Fruit fly (Drosophila melanogaster) whole organism, embryonic: Measurements from ENCODE around the gene nAChRalpha6.

ENCODE experiments used
- Antp ChIP-seq: fragments of 200-800 bp; sonication (Bioruptor generic); optimal IDR thresholded peaks from 3 replicates; lab custom pipeline; 2016; ENCODE audit warnings: missing biosample characterization, missing genetic modification characterization
- Atf-2 ChIP-seq: fragments of 200-800 bp; sonication (Bioruptor generic); optimal IDR thresholded peaks from 2 replicates; lab custom pipeline; 2016; ENCODE audit warnings: missing biosample characterization, missing genetic modification characterization
- Awh ChIP-seq: fragments of 200-800 bp; sonication (Bioruptor generic); IDR thresholded peaks from 2 replicates; pipeline ENCODE4, ENCODE4 v1.3.6; 2022; ENCODE audit warnings: missing biosample characterization, missing genetic modification characterization
- CG10462 ChIP-seq: fragments of 200-800 bp; sonication (Bioruptor generic); optimal IDR thresholded peaks from 2 replicates; lab custom pipeline; 2016; ENCODE audit warnings: missing biosample characterization, missing genetic modification characterization
- CG10654 ChIP-seq: fragments of 200-800 bp; sonication (Bioruptor generic); optimal IDR thresholded peaks from 2 replicates; lab custom pipeline; 2016; ENCODE audit warnings: missing biosample characterization, missing genetic modification characterization
- CG11085 ChIP-seq: fragments of 200-800 bp; sonication (Bioruptor generic); IDR thresholded peaks from 2 replicates; pipeline ENCODE4 v1.3.6; 2022; ENCODE audit warnings: missing biosample characterization, missing genetic modification characterization
- CG11696 ChIP-seq: fragments of 200-800 bp; sonication (Bioruptor generic); IDR thresholded peaks from 2 replicates; pipeline ENCODE4 v1.3.6; 2022; ENCODE audit warnings: missing biosample characterization, missing genetic modification characterization
- CG12104 ChIP-seq: fragments of 200-800 bp; sonication (Bioruptor generic); optimal IDR thresholded peaks from 3 replicates; lab custom pipeline; 2016; ENCODE audit warnings: missing biosample characterization, missing genetic modification characterization
- CG1603 ChIP-seq: fragments of 200-800 bp; sonication (Bioruptor generic); optimal IDR thresholded peaks from 2 replicates; lab custom pipeline; 2019; ENCODE audit warnings: missing biosample characterization, mild to moderate bottlenecking, missing genetic modification characterization, moderate library complexity
- CG17361 ChIP-seq: fragments of 200-800 bp; sonication (Bioruptor generic); IDR thresholded peaks from 3 replicates; pipeline ENCODE4 v1.3.6; 2022; ENCODE audit warnings: missing biosample characterization, missing genetic modification characterization
- CG30403 ChIP-seq: fragments of 200-800 bp; sonication (Bioruptor generic); optimal IDR thresholded peaks from 3 replicates; lab custom pipeline; 2016; ENCODE audit warnings: missing biosample characterization, missing genetic modification characterization
- CG34376 ChIP-seq: fragments of 200-800 bp; sonication (Bioruptor generic); optimal IDR thresholded peaks from 2 replicates; lab custom pipeline; 2018; ENCODE audit warnings: missing biosample characterization, mild to moderate bottlenecking, missing genetic modification characterization
- CG6765 ChIP-seq: fragments of 200-800 bp; sonication (Bioruptor generic); optimal IDR thresholded peaks from 3 replicates; lab custom pipeline; 2017; ENCODE audit warnings: missing biosample characterization, mild to moderate bottlenecking, missing genetic modification characterization
- Dbx ChIP-seq: fragments of 200-800 bp; sonication (Bioruptor generic); IDR thresholded peaks from 3 replicates; pipeline ENCODE4 v1.3.6; 2022; ENCODE audit warnings: missing biosample characterization, missing genetic modification characterization
- Ets65A ChIP-seq: fragments of 200-800 bp; sonication (Bioruptor generic); peaks from one replicate; lab custom pipeline; 2016; ENCODE audit warnings: missing biosample characterization, missing genetic modification characterization
- Gug ChIP-seq: fragments of 200-800 bp; sonication (Bioruptor generic); IDR thresholded peaks from 4 replicates; pipeline ENCODE4 v1.3.6; 2022; ENCODE audit warnings: missing biosample characterization, missing genetic modification characterization
- Hr78 ChIP-seq, 2 experiments: fragments of 200-800 bp in 1 of 2; fragments of >200 bp in 1 of 2; sonication (Bioruptor generic) in 1 of 2; optimal IDR thresholded peaks; 2 replicates each; lab custom pipeline; 2017 to 2019; ENCODE audit warnings: missing biosample characterization in 2 of 2, missing genetic modification characterization in 2 of 2, mild to moderate bottlenecking in 1 of 2, moderate library complexity in 1 of 2
- Jarid2 ChIP-seq: fragments of 200-800 bp; sonication (Bioruptor generic); optimal IDR thresholded peaks from 3 replicates; lab custom pipeline; 2017; ENCODE audit warnings: mild to moderate bottlenecking, missing biosample characterization, missing genetic modification reagents, missing genetic modification characterization
- MTF-1 ChIP-seq: fragments of 200-800 bp; sonication (Bioruptor generic); optimal IDR thresholded peaks from 2 replicates; lab custom pipeline; 2018; ENCODE audit warnings: missing biosample characterization, mild to moderate bottlenecking, missing genetic modification characterization, borderline replicate concordance
- Neu2 ChIP-seq: fragments of 200-800 bp; sonication (Bioruptor generic); optimal IDR thresholded peaks from 3 replicates; lab custom pipeline; 2016; ENCODE audit warnings: missing biosample characterization, missing genetic modification characterization, borderline replicate concordance
- Nf-YC ChIP-seq: fragments of 200-800 bp; optimal IDR thresholded peaks from 3 replicates; lab custom pipeline; 2019; ENCODE audit warnings: missing biosample characterization, mild to moderate bottlenecking, missing genetic modification characterization, moderate library complexity
- Pdp1 ChIP-seq, 2 experiments: fragments of 200-800 bp; sonication (Bioruptor generic); optimal IDR thresholded peaks; 3 replicates each; lab custom pipeline; 2016; ENCODE audit warnings: missing biosample characterization in 2 of 2, missing genetic modification characterization in 2 of 2, mild to moderate bottlenecking in 1 of 2, moderate library complexity in 1 of 2
- Spps ChIP-seq: fragments of 200-800 bp; sonication (Bioruptor generic); optimal IDR thresholded peaks from 2 replicates; lab custom pipeline; 2018; ENCODE audit warnings: missing biosample characterization, mild to moderate bottlenecking, missing genetic modification characterization
- Sry-δ ChIP-seq: fragments of 200-800 bp; sonication (Bioruptor generic); optimal IDR thresholded peaks from 2 replicates; lab custom pipeline; 2016; ENCODE audit warnings: missing biosample characterization, missing genetic modification characterization
- ase ChIP-seq: fragments of 200-800 bp; sonication (Bioruptor generic); IDR thresholded peaks from 3 replicates; pipeline ENCODE4 v1.3.6; 2022; ENCODE audit warnings: missing biosample characterization, missing genetic modification characterization
- chm ChIP-seq: fragments of 200-800 bp; sonication (Bioruptor generic); IDR thresholded peaks from 2 replicates; pipeline ENCODE4 v1.3.6; 2022; ENCODE audit warnings: missing biosample characterization, missing genetic modification characterization
- crc ChIP-seq: fragments of 200-800 bp; sonication (Bioruptor generic); optimal IDR thresholded peaks from 2 replicates; lab custom pipeline; 2016; ENCODE audit warnings: missing biosample characterization, missing genetic modification characterization
- danr ChIP-seq: fragments of 200-800 bp; sonication (Bioruptor generic); IDR thresholded peaks from 2 replicates; pipeline ENCODE4 v1.3.6; 2022; ENCODE audit warnings: missing biosample characterization, missing genetic modification characterization
- dpn ChIP-seq, 2 experiments: fragments of 200-800 bp; sonication (Bioruptor generic); optimal IDR thresholded peaks; 3 replicates each; lab custom pipeline; 2016; ENCODE audit warnings: missing biosample characterization in 2 of 2, missing genetic modification characterization in 2 of 2
- eyg ChIP-seq: fragments of 200-800 bp; sonication (Bioruptor generic); optimal IDR thresholded peaks from 3 replicates; lab custom pipeline; 2016; ENCODE audit warnings: missing biosample characterization, missing genetic modification characterization
- ftz-f1 ChIP-seq: fragments of 200-800 bp; sonication (Bioruptor generic); optimal IDR thresholded peaks from 2 replicates; lab custom pipeline; 2016; ENCODE audit warnings: missing biosample characterization, missing genetic modification characterization
- gcm2 ChIP-seq: fragments of 200-800 bp; sonication (Bioruptor generic); optimal IDR thresholded peaks from 2 replicates; lab custom pipeline; 2016; ENCODE audit warnings: missing biosample characterization, missing genetic modification characterization
- ham ChIP-seq: fragments of 200-800 bp; sonication (Bioruptor generic); IDR thresholded peaks from 2 replicates; pipeline ENCODE4 v1.3.6; 2022; ENCODE audit warnings: missing biosample characterization, missing genetic modification characterization
- jing ChIP-seq: fragments of 200-800 bp; sonication (Bioruptor generic); optimal IDR thresholded peaks from 2 replicates; lab custom pipeline; 2018; ENCODE audit warnings: missing biosample characterization, mild to moderate bottlenecking, missing genetic modification characterization
- jumu ChIP-seq: fragments of 200-800 bp; sonication (Bioruptor generic); optimal IDR thresholded peaks from 3 replicates; lab custom pipeline; 2016; ENCODE audit warnings: missing biosample characterization, missing genetic modification characterization
- kah ChIP-seq: fragments of 200-800 bp; sonication (Bioruptor generic); optimal IDR thresholded peaks from 2 replicates; lab custom pipeline; 2018; ENCODE audit warnings: missing biosample characterization, mild to moderate bottlenecking, missing genetic modification characterization
- kay ChIP-seq: fragments of 200-800 bp; sonication (Bioruptor generic); optimal IDR thresholded peaks from 2 replicates; lab custom pipeline; 2016; ENCODE audit warnings: missing biosample characterization, missing genetic modification characterization
- kni ChIP-seq: fragments of 200-800 bp; sonication (Bioruptor generic); optimal IDR thresholded peaks from 3 replicates; lab custom pipeline; 2017; ENCODE audit warnings: mild to moderate bottlenecking, missing biosample characterization, missing genetic modification reagents, missing genetic modification characterization
- mam ChIP-seq: fragments of 200-800 bp; sonication (Bioruptor generic); optimal IDR thresholded peaks from 3 replicates; lab custom pipeline; 2016; ENCODE audit warnings: missing biosample characterization, missing genetic modification characterization
- mld ChIP-seq: fragments of 200-800 bp; sonication (Bioruptor generic); IDR thresholded peaks from 3 replicates; pipeline ENCODE4 v1.3.6; 2022; ENCODE audit warnings: missing biosample characterization, missing genetic modification characterization; ENCODE audit not compliant: partially characterized antibody
- nerfin-2 ChIP-seq: fragments of 200-800 bp; sonication (Bioruptor generic); IDR thresholded peaks from 2 replicates; pipeline ENCODE4 v1.3.6; 2022; ENCODE audit warnings: missing biosample characterization, missing genetic modification characterization; ENCODE audit not compliant: partially characterized antibody
- nom ChIP-seq: fragments of 200-800 bp; sonication (Bioruptor generic); optimal IDR thresholded peaks from 2 replicates; lab custom pipeline; 2017; ENCODE audit warnings: missing biosample characterization, missing genetic modification characterization, mild to moderate bottlenecking, moderate library complexity, missing genetic modification reagents
- onecut ChIP-seq: fragments of 200-800 bp; sonication (Bioruptor generic); IDR thresholded peaks from 2 replicates; pipeline ENCODE4 v1.3.6; 2022; ENCODE audit warnings: missing biosample characterization, missing genetic modification characterization
- pan ChIP-seq, 4 experiments: fragments of >200 bp in 3 of 4; fragments of 200-800 bp in 1 of 4; sonication (Bioruptor generic) in 1 of 4; optimal IDR thresholded peaks in 3 of 4; IDR thresholded peaks in 1 of 4; 2 replicates each; pipeline versions ENCODE4 v1.3.6 to Lab custom; 2017 to 2022; ENCODE audit warnings: missing biosample characterization in 2 of 4, missing genetic modification characterization in 2 of 4, mixed read lengths in 1 of 4
- pita ChIP-seq: fragments of 200-800 bp; sonication (Bioruptor generic); optimal IDR thresholded peaks from 2 replicates; lab custom pipeline; 2017; ENCODE audit warnings: missing biosample characterization, mild to moderate bottlenecking, missing genetic modification characterization
- sqz ChIP-seq: fragments of 200-800 bp; sonication (Bioruptor generic); optimal IDR thresholded peaks from 3 replicates; lab custom pipeline; 2018; ENCODE audit warnings: missing biosample characterization, mild to moderate bottlenecking, missing genetic modification characterization
- tio ChIP-seq: fragments of 200-800 bp; sonication (Bioruptor generic); optimal IDR thresholded peaks from 2 replicates; lab custom pipeline; 2017; ENCODE audit warnings: missing biosample characterization, missing genetic modification characterization, inconsistent platforms
- unc-4 ChIP-seq: fragments of 200-800 bp; sonication (Bioruptor generic); IDR thresholded peaks from 2 replicates; pipeline ENCODE4 v1.3.6; 2022; ENCODE audit warnings: missing biosample characterization, missing genetic modification characterization; ENCODE audit not compliant: partially characterized antibody
- unpg ChIP-seq: fragments of 200-800 bp; sonication (Bioruptor generic); optimal IDR thresholded peaks from 3 replicates; lab custom pipeline; 2018; ENCODE audit warnings: missing biosample characterization, mild to moderate bottlenecking, missing genetic modification characterization, moderate library complexity
- vvl ChIP-seq: fragments of 200-800 bp; sonication (Bioruptor generic); IDR thresholded peaks from 2 replicates; pipeline ENCODE4 v1.3.6; 2022; ENCODE audit warnings: missing biosample characterization, missing genetic modification characterization

The nAChRalpha6 gene

dm6 chr2L:9782176-9782581 lies 103.9 kb downstream of the nAChRalpha6 start, which contains the start of gene IP3K1 (continued):
- TF ChIP-seq CG11085 (no peak), Ets65A (GFP tag; lab: Kevin White, UChicago) (no peak), Antp (GFP tag; lab: Kevin White, UChicago) (peak; percentile 24), onecut (GFP tag; lab: Robert Waterston, UW) (peak; percentile 25; the same call in 1 of the 2 replicates), eyg (GFP tag; lab: Kevin White, UChicago) (no peak), Dbx (GFP tag; lab: Robert Waterston, UW) (peak; percentile 75; the same call in 2 of the 3 replicates), crc (no peak), Neu2 (no peak), vvl (peak; percentile 79), nerfin-2 (GFP tag; lab: Robert Waterston, UW) (no peak), kay (GFP tag; lab: Kevin White, UChicago) (no peak), nom (GFP tag; lab: Kevin White, UChicago) (peak; percentile 85), dpn (GFP tag; optimal IDR thresholded peaks at IDR 0.05; lab: Kevin White, UChicago) (peak; percentile 9 to 21), Jarid2 (GFP tag; lab: Kevin White, UChicago) (peak; percentile 99), danr (GFP tag; lab: Robert Waterston, UW) (no peak), CG6765 (GFP tag; lab: Kevin White, UChicago) (peak; percentile 31), CG11696 (GFP tag; lab: Robert Waterston, UW) (peak; percentile 29; the same call in 1 of the 2 replicates), ftz-f1 (GFP tag; lab: Kevin White, UChicago) (peak; percentile 65), unpg (GFP tag; lab: Kevin White, UChicago) (peak; percentile 36), ham (GFP tag; lab: Robert Waterston, UW) (no peak), mld (GFP tag; lab: Robert Waterston, UW) (peak; percentile 49; the same call in 1 of the 3 replicates), kni (GFP tag; lab: Kevin White, UChicago) (peak; percentile 66), tio (no peak), CG17361 (no peak), ase (GFP tag; lab: Robert Waterston, UW) (peak; percentile 48; the same call in 2 of the 3 replicates), Spps (tag; lab: Kevin White, UChicago) (no peak), Gug (GFP tag; lab: Robert Waterston, UW) (0 out of 4 replicates have a peak, but pooled peaks have one; percentile 19), Pdp1 (GFP tag; optimal IDR thresholded peaks at IDR 0.05; lab: Kevin White, UChicago) (peak in 1 of 2 experiments; percentile 80), mam (peak; percentile 10), CG34376 (GFP tag; lab: Kevin White, UChicago) (peak; percentile 87), pita (GFP tag; lab: Kevin White, UChicago) (no peak), CG10654 (GFP tag; lab: Kevin White, UChicago) (no peak), sqz (peak; percentile 25), Awh (GFP tag; lab: Robert Waterston, UW) (peak; percentile 44; the same call in 1 of the 2 replicates), Atf-2 (GFP tag; lab: Kevin White, UChicago) (no peak), Sry-δ (GFP tag; lab: Kevin White, UChicago) (no peak), Hr78 (GFP tag; optimal IDR thresholded peaks at IDR 0.05; lab: Kevin White, UChicago) (no peak), Nf-YC (tag; lab: Kevin White, UChicago) (peak; percentile 56), CG1603 (tag; lab: Kevin White, UChicago) (no peak), jumu (no peak), chm (GFP tag; lab: Robert Waterston, UW) (peak; percentile 71; the same call in 1 of the 2 replicates), unc-4 (GFP tag; lab: Robert Waterston, UW) (peak; percentile 60), kah (peak; percentile 56), CG30403 (GFP tag; lab: Kevin White, UChicago) (no peak), CG10462 (GFP tag; lab: Kevin White, UChicago) (no peak), pan (optimal IDR thresholded peaks at IDR 0.05; lab: Kevin White, UChicago) (no peak), pan (GFP tag; optimal IDR thresholded peaks at IDR 0.05 in 1 of 2, IDR thresholded peaks at IDR 0.05 in 1 of 2) (peak in 1 of 2 experiments; percentile 46), jing (GFP tag; lab: Kevin White, UChicago) (no peak), CG12104 (no peak), gcm2 (GFP tag; lab: Kevin White, UChicago) (no peak), MTF-1 (GFP tag; lab: Kevin White, UChicago) (peak; percentile 43)
